Fruit fly (Drosophila melanogaster): ENCODE measurements around the gene CG14506.

CG14506 gene

dm6 chr3R:29318673-29319072, 21.7 kb upstream of the CG14506 start (continued):
- TF ChIP-seq Jarid2 (GFP tag; optimal IDR thresholded peaks at IDR 0.05) (peak; percentile 30), Dip2 (GFP tag; IDR thresholded peaks at IDR 0.05) (no peak), CG9932 (GFP tag; IDR thresholded peaks at IDR 0.05) (peak; percentile 59), CG7839 (tag; optimal IDR thresholded peaks at IDR 0.05) (peak; percentile 76), Mrtf (GFP tag; IDR thresholded peaks at IDR 0.05) (0 out of 3 replicates have a peak, but pooled peaks have one; percentile 50), ranshi (GFP tag; IDR thresholded peaks at IDR 0.05) (peak; percentile 23; the same call in 1 of the 2 replicates), Ada2b (GFP tag; IDR thresholded peaks at IDR 0.05) (no peak; the same call in 1 of the 2 replicates), pnt (GFP tag; optimal IDR thresholded peaks at IDR 0.05) (peak; percentile 43), CG1233 (GFP tag; optimal IDR thresholded peaks at IDR 0.05) (peak; percentile 38), CG34376 (GFP tag; optimal IDR thresholded peaks at IDR 0.05) (peak; percentile 35), NFAT (GFP tag; IDR thresholded peaks at IDR 0.05) (peak; percentile 22; the same call in 1 of the 2 replicates), CG16779 (GFP tag; IDR thresholded peaks at IDR 0.05) (no peak), CG8388 (GFP tag; optimal IDR thresholded peaks at IDR 0.05) (peak; percentile 66), dimm (GFP tag; IDR thresholded peaks at IDR 0.05) (no peak; the same call in 1 of the 2 replicates), Sox100B (GFP tag; optimal IDR thresholded peaks at IDR 0.05) (peak; percentile 72), CG18262 (tag; optimal IDR thresholded peaks at IDR 0.05) (peak; percentile 72), CG8765 (GFP tag; IDR thresholded peaks at IDR 0.05) (no peak), MBD-R2 (GFP tag; IDR thresholded peaks at IDR 0.05) (peak; percentile 32; the same call in 1 of the 2 replicates), dati (GFP tag; IDR thresholded peaks at IDR 0.05) (0 out of 2 replicates have a peak, but pooled peaks have one; percentile 37), Max (GFP tag; optimal IDR thresholded peaks at IDR 0.05) (peak; percentile 8), repo (GFP tag; optimal IDR thresholded peaks at IDR 0.05) (peak; percentile 9), Dbx (GFP tag; IDR thresholded peaks at IDR 0.05) (no peak), Opbp (GFP tag; IDR thresholded peaks at IDR 0.05; ENCODE audit: partially characterized antibody) (no peak), CG9876 (GFP tag; optimal IDR thresholded peaks at IDR 0.05) (no peak), pros (GFP tag; optimal IDR thresholded peaks at IDR 0.05) (peak; percentile 3), jing (GFP tag; optimal IDR thresholded peaks at IDR 0.05) (peak; percentile 31), gem (tag; optimal IDR thresholded peaks at IDR 0.05) (peak; percentile 75), CG11696 (GFP tag; IDR thresholded peaks at IDR 0.05) (peak; percentile 92), CG8290 (GFP tag; optimal IDR thresholded peaks at IDR 0.05) (no peak), CG8290 (tag; optimal IDR thresholded peaks at IDR 0.05) (peak in 1 of 2 experiments; percentile 73), trem (tag; optimal IDR thresholded peaks at IDR 0.05) (peak; percentile 60), CG11695 (GFP tag; IDR thresholded peaks at IDR 0.05) (peak; percentile 77), sqz (GFP tag; optimal IDR thresholded peaks at IDR 0.05) (peak; percentile 41), NC2β (GFP tag; optimal IDR thresholded peaks at IDR 0.05) (no peak), CG6683 (GFP tag; optimal IDR thresholded peaks at IDR 0.05) (peak; percentile 31), row (GFP tag; IDR thresholded peaks at IDR 0.05) (peak; percentile 90), dm (GFP tag; optimal IDR thresholded peaks at IDR 0.05) (no peak), gsb-n (tag; optimal IDR thresholded peaks at IDR 0.05) (peak; percentile 50), usp (GFP tag; optimal IDR thresholded peaks at IDR 0.05) (no peak), CG30403 (GFP tag; optimal IDR thresholded peaks at IDR 0.05) (peak; percentile 61), ftz-f1 (GFP tag; optimal IDR thresholded peaks at IDR 0.05) (no peak), CG3407 (GFP tag; optimal IDR thresholded peaks at IDR 0.05) (peak; percentile 61), sima (GFP tag; optimal IDR thresholded peaks at IDR 0.05) (no peak), CG10543 (GFP tag; optimal IDR thresholded peaks at IDR 0.05) (peak; percentile 67), HLH54F (GFP tag; optimal IDR thresholded peaks at IDR 0.05) (peak; percentile 44), CG14710 (tag; optimal IDR thresholded peaks at IDR 0.05) (peak; percentile 53), Camta (GFP tag; optimal IDR thresholded peaks at IDR 0.05) (peak; percentile 32), Antp (GFP tag; optimal IDR thresholded peaks at IDR 0.05) (peak; percentile 41), CG1603 (tag; optimal IDR thresholded peaks at IDR 0.05) (peak; percentile 78), BEAF-32 (GFP tag; optimal IDR thresholded peaks at IDR 0.05) (no peak), CG4360 (GFP tag; IDR thresholded peaks at IDR 0.05) (peak; percentile 31; the same call in 1 of the 2 replicates), CHES-1-like (GFP tag; optimal IDR thresholded peaks at IDR 0.05) (no peak)

Data from whole organism, embryonic.